Fruit fly (Drosophila melanogaster) whole organism, prepupa: ENCODE data around the gene Osi9.

Experiments used
- Hr4 ChIP-seq: fragments of 200-800 bp; sonication (Bioruptor generic); optimal IDR thresholded peaks from 3 replicates; lab custom pipeline; 2016; ENCODE audit warnings: missing biosample characterization, missing genetic modification characterization
- Sox102F ChIP-seq: fragments of 200-800 bp; sonication (Bioruptor generic); optimal IDR thresholded peaks from 2 replicates; lab custom pipeline; 2016; ENCODE audit warnings: missing biosample characterization, mild to moderate bottlenecking, missing genetic modification characterization
- pdm3 ChIP-seq: fragments of 200-800 bp; sonication (Bioruptor generic); optimal IDR thresholded peaks from 3 replicates; lab custom pipeline; 2016; ENCODE audit warnings: missing biosample characterization, missing genetic modification characterization

DNA sequence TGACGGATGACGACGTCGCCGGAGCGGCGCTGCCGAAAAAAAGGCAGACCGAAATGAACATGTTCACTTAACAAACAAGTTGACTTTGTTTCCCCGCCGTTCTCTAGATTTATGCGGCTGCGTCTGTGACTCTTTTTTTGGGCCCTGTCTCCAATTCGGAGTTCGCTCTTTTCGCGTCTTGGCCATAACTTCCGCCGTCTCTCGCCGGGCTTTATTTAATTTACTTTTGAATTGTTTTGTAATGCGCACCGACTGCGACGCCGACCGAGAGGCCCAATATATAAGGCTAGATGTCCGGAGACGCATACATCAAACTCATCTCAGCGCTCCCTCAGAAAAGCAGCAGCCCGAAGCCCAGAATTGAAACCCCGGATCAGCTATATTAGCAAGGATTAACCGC, 38.8 kb downstream of the Osi9 start, which contains the start of gene Osi14:
- no peak for TF ChIP-seq Hr4 (GFP tag; lab: Kevin White, UChicago)
- no peak for TF ChIP-seq Sox102F (GFP tag; lab: Kevin White, UChicago)
- no peak for TF ChIP-seq pdm3 (GFP tag; lab: Kevin White, UChicago)
